Worm (Caenorhabditis elegans): ENCODE results near the gene F48F7.5.

The F48F7.5 gene

ce11 chrX:13975314-13975713, at the start of gene F48F7.5:
TSS of gene F48F7.5 (plus strand) at chrX:13975653.
- TF ChIP-seq mbf-1 (tag; optimal IDR thresholded peaks at IDR 0.05) (no peak), F13H6.1 (tag; optimal IDR thresholded peaks at IDR 0.05) (peak; percentile 56), crh-2 (tag; optimal IDR thresholded peaks at IDR 0.05) (peak; percentile 37), lin-11 (tag; optimal IDR thresholded peaks at IDR 0.05) (no peak), ztf-11 (tag; optimal IDR thresholded peaks at IDR 0.05) (no peak), elt-1 (tag; optimal IDR thresholded peaks at IDR 0.05) (no peak), egl-27 (tag; optimal IDR thresholded peaks at IDR 0.05) (peak; percentile 52), nhr-77 (tag; optimal IDR thresholded peaks at IDR 0.05) (no peak), nhr-6 (tag; optimal IDR thresholded peaks at IDR 0.05) (peak; percentile 13), nhr-129 (tag; optimal IDR thresholded peaks at IDR 0.05) (peak; percentile 76), ztf-4 (tag; optimal IDR thresholded peaks at IDR 0.05) (no peak), nhr-12 (tag; optimal IDR thresholded peaks at IDR 0.05) (no peak), unc-55 (GFP tag; optimal IDR thresholded peaks at IDR 0.05) (no peak), sma-3 (GFP tag; optimal IDR thresholded peaks at IDR 0.05) (peak; percentile 49), nhr-237 (tag; optimal IDR thresholded peaks at IDR 0.05) (no peak), C34F6.9 (tag; optimal IDR thresholded peaks at IDR 0.05) (peak; percentile 31), sma-9 (GFP tag; optimal IDR thresholded peaks at IDR 0.05) (peak; percentile 86), sma-9 (tag; optimal IDR thresholded peaks at IDR 0.05) (no peak), zag-1 (tag; optimal IDR thresholded peaks at IDR 0.05) (no peak), sem-4 (tag; optimal IDR thresholded peaks at IDR 0.05) (peak; percentile 84), nhr-25 (tag; optimal IDR thresholded peaks at IDR 0.05) (peak; percentile 81), ZK546.5 (tag; optimal IDR thresholded peaks at IDR 0.05) (no peak), lsy-2 (tag; optimal IDR thresholded peaks at IDR 0.05) (peak in 1 of 2 experiments; percentile 55), snpc-4 (tag; optimal IDR thresholded peaks at IDR 0.05) (peak; percentile 31), nhr-21 (tag; optimal IDR thresholded peaks at IDR 0.05) (peak; percentile 43), mdl-1 (tag; optimal IDR thresholded peaks at IDR 0.05) (peak in 1 of 2 experiments; percentile 50), blmp-1 (tag; optimal IDR thresholded peaks at IDR 0.05; ENCODE audit: insufficient read depth) (peak; percentile 64), ceh-16 (tag; optimal IDR thresholded peaks at IDR 0.05) (peak; percentile 22)

DNA sequence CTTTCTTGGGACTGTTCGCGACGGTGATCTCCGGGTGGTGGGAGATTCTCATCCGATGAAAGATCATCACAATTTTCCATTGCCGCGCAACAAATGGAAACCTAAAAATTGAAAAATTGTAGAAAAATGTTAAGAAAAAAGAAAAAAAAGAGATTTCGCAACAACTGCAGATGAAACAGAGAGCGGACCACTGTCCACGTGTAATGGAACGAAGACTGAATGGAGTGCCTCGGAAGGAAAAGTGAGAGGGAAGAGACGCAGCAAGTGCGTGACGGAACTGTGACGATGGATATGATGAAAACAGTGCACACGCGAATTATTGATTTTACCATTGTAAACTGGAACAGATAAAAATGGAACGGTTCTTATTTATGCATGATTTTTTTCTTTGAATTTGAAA, 49.4 kb upstream of the F48F7.5 start, which contains the start of gene meg-2:
Gene meg-2, minus strand, starts transcription at position 101 of the 400 bp plus-strand sequence.
- no peak for TF ChIP-seq nhr-129 (tag; optimal IDR thresholded peaks at IDR 0.05)

DNA sequence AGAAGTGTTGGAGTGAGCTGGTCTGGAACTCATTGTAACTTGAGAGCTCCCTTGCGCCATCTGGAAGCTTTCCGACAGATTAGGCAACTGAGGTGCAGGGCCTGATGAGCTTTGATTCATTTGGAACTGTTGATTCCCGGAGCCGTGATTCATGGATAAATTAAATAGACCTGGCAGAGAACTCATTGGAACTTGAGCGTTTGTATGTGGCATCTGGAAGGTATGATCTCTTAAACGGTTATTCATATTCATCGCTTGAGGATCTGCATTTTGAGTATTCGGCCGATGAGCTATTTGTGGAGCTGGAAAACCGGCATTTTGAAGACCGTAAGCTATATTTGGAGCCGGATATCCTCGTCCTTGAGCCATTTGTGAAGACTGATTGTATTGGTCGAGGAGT, 46.9 kb upstream of the F48F7.5 start:
- TF ChIP-seq R02D3.7 (tag; optimal IDR thresholded peaks at IDR 0.05) (no peak), nhr-77 (tag; optimal IDR thresholded peaks at IDR 0.05) (no peak), lin-13 (GFP tag; optimal IDR thresholded peaks at IDR 0.05) (no peak), elt-3 (tag; optimal IDR thresholded peaks at IDR 0.05) (no peak), crh-2 (tag; optimal IDR thresholded peaks at IDR 0.05) (no peak)

DNA sequence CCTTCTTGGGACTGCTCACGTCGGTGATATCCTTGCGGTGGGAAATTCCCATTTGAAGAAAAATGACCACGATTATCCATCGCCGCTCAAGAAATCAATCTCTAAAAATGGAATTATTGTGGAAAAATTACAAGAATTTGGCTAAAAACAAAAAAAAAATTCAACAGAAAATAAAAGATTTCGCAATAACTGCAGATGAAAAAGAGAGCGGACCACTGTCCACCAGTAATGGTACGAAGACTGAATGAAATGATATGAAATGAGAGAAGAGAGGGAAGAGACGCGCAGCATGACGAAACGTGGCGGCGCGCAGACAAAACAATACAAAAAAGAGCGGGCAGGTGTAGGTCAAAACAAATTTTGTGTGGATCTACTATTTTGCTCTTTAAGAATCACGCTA, 45.9 kb upstream of the F48F7.5 start, which contains the start of gene meg-1:
Gene meg-1, minus strand, starts transcription at position 101 of the 400 bp plus-strand sequence.
- TF ChIP-seq nhr-129 (tag; optimal IDR thresholded peaks at IDR 0.05): no peak
- TF ChIP-seq lsy-2 (tag; optimal IDR thresholded peaks at IDR 0.05): no peak
- no peak for TF ChIP-seq lin-13 (GFP tag; optimal IDR thresholded peaks at IDR 0.05)
- no peak for TF ChIP-seq peb-1 (tag; optimal IDR thresholded peaks at IDR 0.05)
- no peak for TF ChIP-seq ztf-1 (GFP tag; conservative IDR thresholded peaks at IDR 0.05)
- TF ChIP-seq crh-2 (tag; optimal IDR thresholded peaks at IDR 0.05): no peak
- no peak for TF ChIP-seq unc-62 (GFP tag; optimal IDR thresholded peaks at IDR 0.05)
- no peak for TF ChIP-seq nhr-25 (tag; optimal IDR thresholded peaks at IDR 0.05)
- TF ChIP-seq sem-4 (tag; optimal IDR thresholded peaks at IDR 0.05): no peak
- TF ChIP-seq dmd-4 (tag; optimal IDR thresholded peaks at IDR 0.05): no peak
- no peak for TF ChIP-seq elt-3 (tag; optimal IDR thresholded peaks at IDR 0.05)
- no peak for TF ChIP-seq R02D3.7 (tag; optimal IDR thresholded peaks at IDR 0.05)
- no peak for TF ChIP-seq mbf-1 (tag; optimal IDR thresholded peaks at IDR 0.05)
- no peak for TF ChIP-seq mab-5 (tag; optimal IDR thresholded peaks at IDR 0.05)
- TF ChIP-seq lin-11 (tag; optimal IDR thresholded peaks at IDR 0.05): no peak
- no peak for TF ChIP-seq blmp-1 (tag; optimal IDR thresholded peaks at IDR 0.05; ENCODE audit: insufficient read depth)
- no peak for TF ChIP-seq nhr-12 (tag; optimal IDR thresholded peaks at IDR 0.05)
- TF ChIP-seq skn-1 (tag; optimal IDR thresholded peaks at IDR 0.05): no peak
- TF ChIP-seq ZK546.5 (tag; optimal IDR thresholded peaks at IDR 0.05): no peak

All from whole organism, L2 larva.